Worm (Caenorhabditis elegans): ENCODE measurements around the gene alh-8.

DNA sequence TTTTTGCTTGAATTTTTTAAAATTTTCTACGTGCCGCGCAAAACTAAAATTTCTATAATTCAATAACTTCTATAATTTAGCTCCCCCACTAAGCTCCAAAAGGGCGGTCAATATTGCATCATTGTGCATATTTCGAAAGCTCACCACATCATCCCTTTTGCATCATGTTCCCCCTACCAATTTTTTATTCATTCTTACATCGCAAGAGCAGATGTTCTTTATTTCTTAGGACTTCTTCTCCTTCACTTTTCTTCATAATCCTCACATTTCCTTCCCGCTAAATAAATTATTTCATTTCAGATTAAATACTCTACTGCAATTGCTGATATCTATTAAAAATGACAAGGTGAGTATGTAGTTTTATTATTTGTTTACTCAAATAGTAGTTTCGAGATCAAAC, 5.0 kb upstream of the alh-8 start, which contains the start of gene ldh-1:
- TF ChIP-seq gei-8 (GFP tag; optimal IDR thresholded peaks at IDR 0.05) = no peak
- no peak for TF ChIP-seq hlh-30 (tag; optimal IDR thresholded peaks at IDR 0.05; ENCODE audit: insufficient read depth)
- no peak for TF ChIP-seq pqm-1 (tag; optimal IDR thresholded peaks at IDR 0.05)
- TF ChIP-seq attf-4 (tag; optimal IDR thresholded peaks at IDR 0.05) = no peak
- no peak for TF ChIP-seq nhr-25 (tag; optimal IDR thresholded peaks at IDR 0.05; ENCODE audit: borderline replicate concordance, insufficient read depth)
- TF ChIP-seq fkh-10 (GFP tag; optimal IDR thresholded peaks at IDR 0.05) = no peak

All from whole organism, L4 larva.